Worm (Caenorhabditis elegans) whole organism, midembryonic: ENCODE data around the gene K09E9.3.

Experiments used
- T22C8.4 ChIP-seq: fragments of 200-800 bp; sonication (Bioruptor generic); IDR thresholded peaks from 2 replicates; pipeline ENCODE4 v1.3.6; 2022; ENCODE audit warnings: missing genetic modification characterization, missing compliant biosample characterization
- cog-1 ChIP-seq: sonication (generic microtip); optimal IDR thresholded peaks from 2 replicates; lab custom pipeline; 2016; ENCODE audit warnings: missing genetic modification characterization, missing compliant biosample characterization
- flt-1 ChIP-seq: fragments of 200-800 bp; sonication (Bioruptor generic); IDR thresholded peaks from 2 replicates; pipeline ENCODE4 v1.3.6; 2022; ENCODE audit warnings: missing genetic modification characterization, missing compliant biosample characterization
- klf-2 ChIP-seq: fragments of 200-800 bp; sonication (Bioruptor generic); conservative IDR thresholded peaks from 2 replicates; pipeline ENCODE4 v1.3.6; 2022; ENCODE audit warnings: missing genetic modification reagents, missing genetic modification characterization, missing compliant biosample characterization
- med-1 ChIP-seq: sonication (generic microtip); optimal IDR thresholded peaks from 2 replicates; lab custom pipeline; 2017; ENCODE audit warnings: missing genetic modification characterization, mild to moderate bottlenecking, missing compliant biosample characterization, antibody characterized with exemption, missing genetic modification reagents; ENCODE audit not compliant: insufficient read depth
- ref-1 ChIP-seq: fragments of 200-800 bp; sonication (Bioruptor generic); conservative IDR thresholded peaks from 2 replicates; pipeline ENCODE4 v1.3.6; 2022; ENCODE audit warnings: missing genetic modification reagents, missing genetic modification characterization, missing compliant biosample characterization
- tab-1 ChIP-seq: fragments of 200-800 bp; sonication (Bioruptor generic); IDR thresholded peaks from 2 replicates; pipeline ENCODE4 v1.3.6; 2022; ENCODE audit warnings: missing genetic modification characterization, missing compliant biosample characterization
- ztf-23 ChIP-seq: fragments of 200-800 bp; sonication (Bioruptor generic); IDR thresholded peaks from 2 replicates; pipeline ENCODE4 v1.3.6; 2022; ENCODE audit warnings: missing genetic modification reagents, missing genetic modification characterization, missing compliant biosample characterization
- ztf-29 ChIP-seq: fragments of 200-800 bp; sonication (Bioruptor generic); IDR thresholded peaks from 2 replicates; pipeline ENCODE4 v1.3.6; 2022; ENCODE audit warnings: missing genetic modification reagents, missing genetic modification characterization, missing compliant biosample characterization

K09E9.3 gene

ce11 chrX:15613745-15614229 lies at the start of gene K09E9.3:
K09E9.3 (minus strand) TSS chrX:15613795.
- no peak for TF ChIP-seq ref-1 (GFP tag; lab: Robert Waterston, UW)
- peak; percentile 34; the same call in 1 of the 2 replicates for TF ChIP-seq flt-1 (GFP tag; lab: Robert Waterston, UW)
- 0 out of 2 replicates have a peak, but pooled peaks have one; percentile 23 for TF ChIP-seq ztf-23 (GFP tag; lab: Robert Waterston, UW)
- no peak for TF ChIP-seq klf-2 (GFP tag; lab: Robert Waterston, UW)
- TF ChIP-seq T22C8.4 = no peak
- TF ChIP-seq ztf-29 = no peak
- no peak for TF ChIP-seq tab-1 (GFP tag; lab: Robert Waterston, UW)
- TF ChIP-seq med-1 (GFP tag; lab: Kevin White, UChicago) = no peak
- TF ChIP-seq cog-1 (tag; lab: Kevin White, UChicago) = no peak

- TF ChIP-seq T22C8.4 = no peak
- TF ChIP-seq klf-2 (GFP tag; lab: Robert Waterston, UW) = no peak
- no peak for TF ChIP-seq ztf-29
- TF ChIP-seq tab-1 (GFP tag; lab: Robert Waterston, UW) = no peak
- no peak for TF ChIP-seq med-1 (GFP tag; lab: Kevin White, UChicago)
- no peak for TF ChIP-seq ztf-23 (GFP tag; lab: Robert Waterston, UW)
- no peak for TF ChIP-seq cog-1 (tag; lab: Kevin White, UChicago)
- TF ChIP-seq flt-1 (GFP tag; lab: Robert Waterston, UW) = no peak
- TF ChIP-seq ref-1 (GFP tag; lab: Robert Waterston, UW) = no peak
These were observed 46.0 kb upstream of the K09E9.3 start for ce11 chrX:15659561-15659960.

- TF ChIP-seq flt-1 (GFP tag; lab: Robert Waterston, UW) = no peak
These were observed 44.2 kb upstream of the K09E9.3 start for ce11 chrX:15657773-15658172.

- TF ChIP-seq ztf-29 = no peak
- no peak for TF ChIP-seq tab-1 (GFP tag; lab: Robert Waterston, UW)
- TF ChIP-seq ref-1 (GFP tag; lab: Robert Waterston, UW) = no peak
- TF ChIP-seq klf-2 (GFP tag; lab: Robert Waterston, UW) = no peak
- no peak for TF ChIP-seq T22C8.4
- no peak for TF ChIP-seq cog-1 (tag; lab: Kevin White, UChicago)
- TF ChIP-seq flt-1 (GFP tag; lab: Robert Waterston, UW) = no peak
- no peak for TF ChIP-seq ztf-23 (GFP tag; lab: Robert Waterston, UW)
- no peak for TF ChIP-seq med-1 (GFP tag; lab: Kevin White, UChicago)
These were observed 42.0 kb upstream of the K09E9.3 start for ce11 chrX:15655623-15656022.

- TF ChIP-seq tab-1 (GFP tag; lab: Robert Waterston, UW) = no peak
- TF ChIP-seq flt-1 (GFP tag; lab: Robert Waterston, UW) = no peak
- no peak for TF ChIP-seq ztf-23 (GFP tag; lab: Robert Waterston, UW)
- TF ChIP-seq med-1 (GFP tag; lab: Kevin White, UChicago) = no peak
These were observed 41.4 kb upstream of the K09E9.3 start for ce11 chrX:15654969-15655368.

- TF ChIP-seq ref-1 (GFP tag; lab: Robert Waterston, UW) = no peak
- TF ChIP-seq tab-1 (GFP tag; lab: Robert Waterston, UW) = no peak
These were observed 39.6 kb upstream of the K09E9.3 start for ce11 chrX:15653196-15653595.

ce11 chrX:15650919-15651420 lies 37.4 kb upstream of the K09E9.3 start, which contains the start of gene F59D12.3:
F59D12.3 (minus strand) TSS chrX:15650969.
- no peak for TF ChIP-seq tab-1 (GFP tag; lab: Robert Waterston, UW)
- no peak for TF ChIP-seq klf-2 (GFP tag; lab: Robert Waterston, UW)
- no peak for TF ChIP-seq med-1 (GFP tag; lab: Kevin White, UChicago)
- no peak for TF ChIP-seq T22C8.4
- TF ChIP-seq cog-1 (tag; lab: Kevin White, UChicago) = no peak
- TF ChIP-seq ref-1 (GFP tag; lab: Robert Waterston, UW) = no peak
- no peak for TF ChIP-seq flt-1 (GFP tag; lab: Robert Waterston, UW)
- TF ChIP-seq ztf-23 (GFP tag; lab: Robert Waterston, UW) = no peak
- TF ChIP-seq ztf-29 = no peak

- no peak for TF ChIP-seq ztf-29
- TF ChIP-seq med-1 (GFP tag; lab: Kevin White, UChicago) = no peak
- TF ChIP-seq tab-1 (GFP tag; lab: Robert Waterston, UW) = no peak
- no peak for TF ChIP-seq cog-1 (tag; lab: Kevin White, UChicago)
- TF ChIP-seq ref-1 (GFP tag; lab: Robert Waterston, UW) = no peak
- no peak for TF ChIP-seq ztf-23 (GFP tag; lab: Robert Waterston, UW)
- no peak for TF ChIP-seq klf-2 (GFP tag; lab: Robert Waterston, UW)
- no peak for TF ChIP-seq flt-1 (GFP tag; lab: Robert Waterston, UW)
- TF ChIP-seq T22C8.4 = no peak
These were observed 36.8 kb upstream of the K09E9.3 start for ce11 chrX:15650428-15650827.

- TF ChIP-seq cog-1 (tag; lab: Kevin White, UChicago) = no peak
- no peak for TF ChIP-seq ztf-29
- TF ChIP-seq flt-1 (GFP tag; lab: Robert Waterston, UW) = no peak
- TF ChIP-seq T22C8.4 = no peak
- no peak for TF ChIP-seq tab-1 (GFP tag; lab: Robert Waterston, UW)
- no peak for TF ChIP-seq ztf-23 (GFP tag; lab: Robert Waterston, UW)
- no peak for TF ChIP-seq med-1 (GFP tag; lab: Kevin White, UChicago)
- TF ChIP-seq klf-2 (GFP tag; lab: Robert Waterston, UW) = no peak
- TF ChIP-seq ref-1 (GFP tag; lab: Robert Waterston, UW) = no peak
These were observed 33.7 kb upstream of the K09E9.3 start, which contains the start of gene F59D12.5 for ce11 chrX:15647276-15647675. F59D12.5 (minus strand) TSS chrX:15647369.

ce11 chrX:15642638-15643037 lies 29.0 kb upstream of the K09E9.3 start, which contains the start of gene H08J19.1:
H08J19.1 (plus strand) TSS chrX:15642938.
- TF ChIP-seq cog-1 (tag; lab: Kevin White, UChicago) = no peak
- no peak for TF ChIP-seq flt-1 (GFP tag; lab: Robert Waterston, UW)
- no peak for TF ChIP-seq tab-1 (GFP tag; lab: Robert Waterston, UW)
- TF ChIP-seq T22C8.4 = no peak
- TF ChIP-seq ztf-23 (GFP tag; lab: Robert Waterston, UW) = no peak
- TF ChIP-seq med-1 (GFP tag; lab: Kevin White, UChicago) = no peak
- TF ChIP-seq ztf-29 = no peak
- no peak for TF ChIP-seq ref-1 (GFP tag; lab: Robert Waterston, UW)
- no peak for TF ChIP-seq klf-2 (GFP tag; lab: Robert Waterston, UW)
